Worm (Caenorhabditis elegans): ENCODE measurements around the gene mec-5.

mec-5 gene

ce11 chrX:15919372-15919771, 24.4 kb upstream of the mec-5 start, which contains the start of gene F31B9.7:
F31B9.7 (plus strand) TSS chrX:15919672.
- TF ChIP-seq nfya-1 (tag; optimal IDR thresholded peaks at IDR 0.05; ENCODE audit: borderline replicate concordance, insufficient read depth) (no peak), tlf-1 (GFP tag; optimal IDR thresholded peaks at IDR 0.05) (no peak), egrh-3 (GFP tag; IDR thresholded peaks at IDR 0.05) (no peak), F49E8.2 (tag; optimal IDR thresholded peaks at IDR 0.05; ENCODE audit: insufficient read depth) (no peak), B0336.3 (GFP tag; IDR thresholded peaks at IDR 0.05) (no peak), T07F8.4 (tag; optimal IDR thresholded peaks at IDR 0.05) (no peak)

- TF ChIP-seq pbrm-1 (GFP tag; IDR thresholded peaks at IDR 0.05) (no peak), dox-1 (GFP tag; IDR thresholded peaks at IDR 0.05) (no peak), lin-54 (GFP tag; optimal IDR thresholded peaks at IDR 0.05) (no peak), snpc-1.3 (tag; optimal IDR thresholded peaks at IDR 0.05; ENCODE audit: insufficient read depth) (no peak), sdz-38 (tag; optimal IDR thresholded peaks at IDR 0.05) (no peak), hsf-1 (GFP tag; IDR thresholded peaks at IDR 0.05) (no peak), C06A6.2 (GFP tag; conservative IDR thresholded peaks at IDR 0.05) (no peak), ceh-100 (GFP tag; IDR thresholded peaks at IDR 0.05) (no peak), nfyb-1 (GFP tag; IDR thresholded peaks at IDR 0.05) (no peak)
Observed at ce11 chrX:15923440-15923839, 20.4 kb upstream of the mec-5 start, which contains the start of gene F31B9.3. F31B9.3 (plus strand) TSS chrX:15923740.

ce11 chrX:15932859-15933258, 10.9 kb upstream of the mec-5 start:
- no peak for TF ChIP-seq K11D2.4 (GFP tag; IDR thresholded peaks at IDR 0.05)
- TF ChIP-seq zfh-2 (GFP tag; conservative IDR thresholded peaks at IDR 0.05), result 0 out of 2 replicates have a peak, but pooled peaks have one; percentile 25
- peak; percentile 18 for TF ChIP-seq snpc-4 (GFP tag; optimal IDR thresholded peaks at IDR 0.05)
- peak in 2 of 4 experiments; percentile 63 to 85 for TF ChIP-seq snpc-4 (tag; optimal IDR thresholded peaks at IDR 0.05)
- TF ChIP-seq dox-1 (GFP tag; IDR thresholded peaks at IDR 0.05), result no peak
- no peak for TF ChIP-seq aptf-3 (GFP tag; IDR thresholded peaks at IDR 0.05)

ce11 chrX:15937854-15938253, 6.0 kb upstream of the mec-5 start:
- no peak for TF ChIP-seq snpc-4 (GFP tag; optimal IDR thresholded peaks at IDR 0.05)
- peak in 2 of 4 experiments; percentile 61 to 78 for TF ChIP-seq snpc-4 (tag; optimal IDR thresholded peaks at IDR 0.05)
- TF ChIP-seq Y79H2A.3 (GFP tag; conservative IDR thresholded peaks at IDR 0.05), result no peak
- peak; percentile 91 for TF ChIP-seq zfh-2 (GFP tag; conservative IDR thresholded peaks at IDR 0.05)
- 0 out of 2 replicates have a peak, but pooled peaks have one; percentile 7 for TF ChIP-seq dox-1 (GFP tag; IDR thresholded peaks at IDR 0.05)
- no peak for TF ChIP-seq ceh-40 (GFP tag; IDR thresholded peaks at IDR 0.05)
- no peak for TF ChIP-seq F57C9.4 (tag; optimal IDR thresholded peaks at IDR 0.05)
- TF ChIP-seq attf-5 (GFP tag; optimal IDR thresholded peaks at IDR 0.05), result no peak
- TF ChIP-seq F22D6.2 (tag; optimal IDR thresholded peaks at IDR 0.05), result no peak
- peak; percentile 78; the same call in 1 of the 2 replicates for TF ChIP-seq egrh-3 (GFP tag; IDR thresholded peaks at IDR 0.05)
- TF ChIP-seq ztf-25 (GFP tag; IDR thresholded peaks at IDR 0.05), result no peak
- TF ChIP-seq B0019.2 (GFP tag; conservative IDR thresholded peaks at IDR 0.05), result no peak
- TF ChIP-seq nfya-2 (GFP tag; IDR thresholded peaks at IDR 0.05), result no peak
- TF ChIP-seq nhr-27 (tag; optimal IDR thresholded peaks at IDR 0.05), result no peak
- TF ChIP-seq unc-130 (GFP tag; optimal IDR thresholded peaks at IDR 0.05), result no peak
- TF ChIP-seq tbp1 (GFP tag; optimal IDR thresholded peaks at IDR 0.05), result no peak

ce11 chrX:15939224-15939623, 4.6 kb upstream of the mec-5 start, which contains the start of gene mrp-3:
mrp-3 (minus strand) TSS chrX:15939324.
- TF ChIP-seq lin-54 (GFP tag; optimal IDR thresholded peaks at IDR 0.05), result no peak
- no peak for TF ChIP-seq lin-35 (GFP tag; optimal IDR thresholded peaks at IDR 0.05)
- TF ChIP-seq egl-44 (GFP tag; IDR thresholded peaks at IDR 0.05), result no peak
- no peak for TF ChIP-seq sdz-38 (tag; optimal IDR thresholded peaks at IDR 0.05)
- TF ChIP-seq B0336.3 (GFP tag; IDR thresholded peaks at IDR 0.05), result no peak
- TF ChIP-seq ceh-58 (GFP tag; IDR thresholded peaks at IDR 0.05), result no peak
- no peak for TF ChIP-seq ceh-100 (GFP tag; IDR thresholded peaks at IDR 0.05)
- no peak for TF ChIP-seq aptf-2 (GFP tag; conservative IDR thresholded peaks at IDR 0.05)
